Fruit fly (Drosophila melanogaster) whole organism, embryonic: Measurements from ENCODE around the gene CG14715.

ENCODE experiments used
- Asciz ChIP-seq: fragments of 200-800 bp; sonication (Bioruptor generic); optimal IDR thresholded peaks from 2 replicates; lab custom pipeline; 2017; ENCODE audit warnings: missing biosample characterization, mild to moderate bottlenecking, missing genetic modification characterization, missing genetic modification reagents
- Bgb ChIP-seq: fragments of 200-800 bp; sonication (Bioruptor generic); IDR thresholded peaks from 2 replicates; pipeline ENCODE4 v1.3.6; 2022; ENCODE audit warnings: missing biosample characterization, missing genetic modification characterization; ENCODE audit not compliant: partially characterized antibody
- CG1024 ChIP-seq: fragments of 200-800 bp; sonication (Bioruptor generic); IDR thresholded peaks from 2 replicates; pipeline ENCODE4 v1.3.6; 2022; ENCODE audit warnings: missing biosample characterization, missing genetic modification characterization
- CG10366 ChIP-seq: fragments of 200-800 bp; sonication (Bioruptor generic); IDR thresholded peaks from 2 replicates; pipeline ENCODE4 v1.3.6; 2022; ENCODE audit warnings: missing biosample characterization, missing genetic modification characterization
- CG10431 ChIP-seq: fragments of 200-800 bp; sonication (Bioruptor generic); optimal IDR thresholded peaks from 3 replicates; lab custom pipeline; 2018; ENCODE audit warnings: missing biosample characterization, mild to moderate bottlenecking, missing genetic modification characterization
- CG11093 ChIP-seq: fragments of 200-800 bp; sonication (Bioruptor generic); IDR thresholded peaks from 3 replicates; pipeline ENCODE4 v1.3.6; 2022; ENCODE audit warnings: missing biosample characterization, missing genetic modification characterization
- CG11504 ChIP-seq: fragments of 200-800 bp; sonication (Bioruptor generic); optimal IDR thresholded peaks from 3 replicates; lab custom pipeline; 2019; ENCODE audit warnings: missing biosample characterization, mild to moderate bottlenecking, missing genetic modification characterization, moderate library complexity
- CG12071 ChIP-seq: fragments of 200-800 bp; sonication (Bioruptor generic); optimal IDR thresholded peaks from 3 replicates; lab custom pipeline; 2018; ENCODE audit warnings: missing biosample characterization, mild to moderate bottlenecking, missing genetic modification characterization
- CG12155 ChIP-seq: fragments of 200-800 bp; sonication (Bioruptor generic); optimal IDR thresholded peaks from 3 replicates; lab custom pipeline; 2016; ENCODE audit warnings: missing biosample characterization, missing genetic modification characterization
- CG12299 ChIP-seq: fragments of 200-800 bp; sonication (Bioruptor generic); optimal IDR thresholded peaks from 2 replicates; lab custom pipeline; 2018; ENCODE audit warnings: missing biosample characterization, mild to moderate bottlenecking, missing genetic modification characterization
- CG1233 ChIP-seq: fragments of 200-800 bp; sonication (Bioruptor generic); optimal IDR thresholded peaks from 4 replicates; lab custom pipeline; 2018; ENCODE audit warnings: missing biosample characterization, mild to moderate bottlenecking, missing genetic modification characterization
- CG13424 ChIP-seq: fragments of 200-800 bp; sonication (Bioruptor generic); optimal IDR thresholded peaks from 2 replicates; lab custom pipeline; 2019; ENCODE audit warnings: missing biosample characterization, mild to moderate bottlenecking, missing genetic modification characterization, moderate library complexity
- CG14014 ChIP-seq: fragments of 200-800 bp; sonication (Bioruptor generic); IDR thresholded peaks from 2 replicates; pipeline ENCODE4 v1.3.6; 2022; ENCODE audit warnings: missing biosample characterization, missing genetic modification characterization
- CG14441 ChIP-seq: fragments of 200-800 bp; sonication (Bioruptor generic); IDR thresholded peaks from 2 replicates; pipeline ENCODE4 v1.3.6; 2022; ENCODE audit warnings: missing biosample characterization, missing genetic modification characterization
- CG17186 ChIP-seq: fragments of 200-800 bp; sonication (Bioruptor generic); optimal IDR thresholded peaks from 3 replicates; lab custom pipeline; 2017; ENCODE audit warnings: missing biosample characterization, missing genetic modification reagents, missing genetic modification characterization
- CG17328 ChIP-seq: fragments of 200-800 bp; sonication (Bioruptor generic); IDR thresholded peaks from 2 replicates; pipeline ENCODE4 v1.3.6; 2022; ENCODE audit warnings: missing biosample characterization, missing genetic modification characterization
- CG18011 ChIP-seq: fragments of 200-800 bp; sonication (Bioruptor generic); optimal IDR thresholded peaks from 2 replicates; lab custom pipeline; 2017; ENCODE audit warnings: missing biosample characterization, missing genetic modification characterization, mild to moderate bottlenecking, moderate library complexity, missing genotype
- CG18599 ChIP-seq: fragments of 200-800 bp; sonication (Bioruptor generic); optimal IDR thresholded peaks from 3 replicates; lab custom pipeline; 2017; ENCODE audit warnings: missing biosample characterization, missing genetic modification characterization, mild to moderate bottlenecking, moderate library complexity, missing genetic modification reagents
- CG31365 ChIP-seq: fragments of 200-800 bp; sonication (Bioruptor generic); optimal IDR thresholded peaks from 2 replicates; lab custom pipeline; 2018; ENCODE audit warnings: missing biosample characterization, mild to moderate bottlenecking, missing genetic modification characterization
- CG3407 ChIP-seq: fragments of 200-800 bp; sonication (Bioruptor generic); optimal IDR thresholded peaks from 2 replicates; lab custom pipeline; 2018; ENCODE audit warnings: missing biosample characterization, mild to moderate bottlenecking, missing genetic modification characterization
- CG8388 ChIP-seq: fragments of 200-800 bp; sonication (Bioruptor generic); optimal IDR thresholded peaks from 2 replicates; lab custom pipeline; 2019; ENCODE audit warnings: missing biosample characterization, mild to moderate bottlenecking, missing genetic modification characterization, moderate library complexity
- CHES-1-like ChIP-seq: fragments of 200-800 bp; sonication (Bioruptor generic); optimal IDR thresholded peaks from 2 replicates; lab custom pipeline; 2016; ENCODE audit warnings: missing biosample characterization, missing genetic modification characterization
- Camta ChIP-seq: fragments of 200-800 bp; sonication (Bioruptor generic); optimal IDR thresholded peaks from 2 replicates; lab custom pipeline; 2016; ENCODE audit warnings: missing biosample characterization, missing genetic modification characterization
- HLHmδ ChIP-seq: fragments of 200-800 bp; sonication (Bioruptor generic); optimal IDR thresholded peaks from 2 replicates; lab custom pipeline; 2018; ENCODE audit warnings: missing biosample characterization, mild to moderate bottlenecking, missing genetic modification characterization, moderate library complexity
- HmgZ ChIP-seq: fragments of 200-800 bp; sonication (Bioruptor generic); optimal IDR thresholded peaks from 2 replicates; lab custom pipeline; 2018; ENCODE audit warnings: missing biosample characterization, mild to moderate bottlenecking, missing genetic modification characterization
- Hr3 ChIP-seq: fragments of 200-800 bp; sonication (Bioruptor generic); optimal IDR thresholded peaks from 3 replicates; lab custom pipeline; 2016; ENCODE audit warnings: missing biosample characterization, missing genetic modification characterization
- Hr51 ChIP-seq, 2 experiments: fragments of 200-800 bp; sonication (Bioruptor generic); optimal IDR thresholded peaks; 2 replicates in 1 of 2; 3 replicates in 1 of 2; lab custom pipeline; 2016 to 2018; ENCODE audit warnings: missing biosample characterization in 2 of 2, missing genetic modification characterization in 2 of 2, mild to moderate bottlenecking in 1 of 2, moderate library complexity in 1 of 2
- Optix ChIP-seq: fragments of 200-800 bp; sonication (Bioruptor generic); IDR thresholded peaks from 3 replicates; pipeline ENCODE4 v1.3.6; 2022; ENCODE audit warnings: missing biosample characterization, missing genetic modification characterization
- Sry-β ChIP-seq: fragments of 200-800 bp; sonication (Bioruptor generic); optimal IDR thresholded peaks from 2 replicates; lab custom pipeline; 2018; ENCODE audit warnings: missing biosample characterization, mild to moderate bottlenecking, missing genetic modification characterization, moderate library complexity
- aop ChIP-seq: fragments of 200-800 bp; sonication (Bioruptor generic); IDR thresholded peaks from 2 replicates; pipeline ENCODE4 v1.3.6; 2022; ENCODE audit warnings: missing biosample characterization, missing genetic modification characterization
- br ChIP-seq: fragments of >200 bp; optimal IDR thresholded peaks from 2 replicates; lab custom pipeline; 2017
- cg ChIP-seq: fragments of 200-800 bp; sonication (Bioruptor generic); optimal IDR thresholded peaks from 3 replicates; lab custom pipeline; 2019; ENCODE audit warnings: missing biosample characterization, mild to moderate bottlenecking, missing genetic modification characterization, moderate library complexity
- ci ChIP-seq: fragments of 200-800 bp; sonication (Bioruptor generic); IDR thresholded peaks from 3 replicates; pipeline ENCODE4 v1.3.6; 2022; ENCODE audit warnings: missing biosample characterization, missing genetic modification characterization
- disco-r ChIP-seq: fragments of 200-800 bp; sonication (Bioruptor generic); optimal IDR thresholded peaks from 2 replicates; lab custom pipeline; 2016; ENCODE audit warnings: missing biosample characterization, missing genetic modification characterization
- exex ChIP-seq: fragments of 200-800 bp; sonication (Bioruptor generic); optimal IDR thresholded peaks from 4 replicates; lab custom pipeline; 2018; ENCODE audit warnings: missing biosample characterization, mild to moderate bottlenecking, missing genetic modification characterization, moderate library complexity
- fd96Cb ChIP-seq: fragments of 200-800 bp; sonication (Bioruptor generic); optimal IDR thresholded peaks from 2 replicates; lab custom pipeline; 2018; ENCODE audit warnings: missing biosample characterization, mild to moderate bottlenecking, missing genetic modification characterization, moderate library complexity
- grau ChIP-seq: fragments of 200-800 bp; optimal IDR thresholded peaks from 3 replicates; lab custom pipeline; 2019; ENCODE audit warnings: missing biosample characterization, mild to moderate bottlenecking, missing genetic modification characterization, moderate library complexity
- her ChIP-seq: fragments of 200-800 bp; sonication (Bioruptor generic); optimal IDR thresholded peaks from 2 replicates; lab custom pipeline; 2016; ENCODE audit warnings: missing biosample characterization, missing genetic modification characterization
- hth ChIP-seq: fragments of >200 bp; optimal IDR thresholded peaks from 2 replicates; lab custom pipeline; 2017; ENCODE audit warnings: inconsistent platforms
- jing ChIP-seq: fragments of 200-800 bp; sonication (Bioruptor generic); optimal IDR thresholded peaks from 2 replicates; lab custom pipeline; 2018; ENCODE audit warnings: missing biosample characterization, mild to moderate bottlenecking, missing genetic modification characterization
- nom ChIP-seq: fragments of 200-800 bp; sonication (Bioruptor generic); optimal IDR thresholded peaks from 2 replicates; lab custom pipeline; 2017; ENCODE audit warnings: missing biosample characterization, missing genetic modification characterization, mild to moderate bottlenecking, moderate library complexity, missing genetic modification reagents
- pros ChIP-seq: fragments of 200-800 bp; sonication (Bioruptor generic); optimal IDR thresholded peaks from 3 replicates; lab custom pipeline; 2019; ENCODE audit warnings: missing biosample characterization, mild to moderate bottlenecking, missing genetic modification characterization, moderate library complexity
- sens-2 ChIP-seq: fragments of 200-800 bp; sonication (Bioruptor generic); IDR thresholded peaks from 2 replicates; pipeline ENCODE4 v1.3.6; 2022; ENCODE audit warnings: missing biosample characterization, missing genetic modification characterization
- slbo ChIP-seq: fragments of 200-800 bp; sonication (Bioruptor generic); IDR thresholded peaks from 2 replicates; pipeline ENCODE4 v1.3.6; 2022; ENCODE audit warnings: missing biosample characterization, missing genetic modification characterization
- sna ChIP-seq: fragments of 200-800 bp; sonication (Bioruptor generic); IDR thresholded peaks from 2 replicates; pipeline ENCODE4 v1.3.6; 2022; ENCODE audit warnings: missing biosample characterization, missing genetic modification characterization; ENCODE audit not compliant: partially characterized antibody
- stc ChIP-seq: fragments of 200-800 bp; sonication (Bioruptor generic); IDR thresholded peaks from 2 replicates; pipeline ENCODE4 v1.3.6; 2022; ENCODE audit warnings: missing biosample characterization, missing genetic modification characterization
- tgo ChIP-seq: fragments of 200-800 bp; sonication (Bioruptor generic); IDR thresholded peaks from 3 replicates; pipeline ENCODE4 v1.3.6; 2022; ENCODE audit warnings: missing biosample characterization, missing genetic modification characterization
- tio ChIP-seq: fragments of 200-800 bp; sonication (Bioruptor generic); optimal IDR thresholded peaks from 2 replicates; lab custom pipeline; 2017; ENCODE audit warnings: missing biosample characterization, missing genetic modification characterization, inconsistent platforms
- trem ChIP-seq: fragments of 200-800 bp; optimal IDR thresholded peaks from 3 replicates; lab custom pipeline; 2019; ENCODE audit warnings: missing biosample characterization, mild to moderate bottlenecking, missing genetic modification characterization, moderate library complexity
- ttk ChIP-seq: fragments of 200-800 bp; sonication (Bioruptor generic); IDR thresholded peaks from 2 replicates; pipeline ENCODE4 v2.1.2; 2022; ENCODE audit warnings: missing biosample characterization, missing genetic modification characterization
- unc-4 ChIP-seq: fragments of 200-800 bp; sonication (Bioruptor generic); IDR thresholded peaks from 2 replicates; pipeline ENCODE4 v1.3.6; 2022; ENCODE audit warnings: missing biosample characterization, missing genetic modification characterization; ENCODE audit not compliant: partially characterized antibody
- yki ChIP-seq: fragments of >200 bp; optimal IDR thresholded peaks from 3 replicates; lab custom pipeline; 2018

CG14715 gene

DNA sequence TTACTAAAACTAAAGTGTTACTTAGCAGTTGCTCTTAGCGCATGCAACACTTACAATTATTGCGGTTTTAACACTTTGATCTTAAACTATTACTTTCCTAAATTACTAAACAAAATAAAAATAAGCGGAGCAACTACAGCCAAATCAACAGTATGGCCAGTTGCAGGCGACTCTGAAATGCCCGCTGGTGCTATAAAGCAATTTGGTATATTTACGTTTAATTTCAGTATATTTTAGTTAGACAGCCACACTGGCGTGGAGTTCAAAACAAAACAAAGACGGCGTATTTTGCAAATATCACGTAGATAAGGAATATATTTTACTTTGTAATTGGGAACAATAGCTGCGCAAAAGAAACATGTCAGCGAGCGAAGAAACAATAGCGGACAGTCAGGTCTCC lies 5.5 kb downstream of the CG14715 start, which contains the start of the genes Taf12 and Ho (continued):
- no peak for TF ChIP-seq CG8388
- TF ChIP-seq Hr3, result no peak
- TF ChIP-seq CG12299 (tag; lab: Kevin White, UChicago), result no peak
- peak; percentile 36 for TF ChIP-seq exex (tag; lab: Kevin White, UChicago)
- TF ChIP-seq CG13424 (tag; lab: Kevin White, UChicago), result no peak
- peak; percentile 28 for TF ChIP-seq grau (tag; lab: Kevin White, UChicago)
- no peak for TF ChIP-seq Asciz
- peak; percentile 42 for TF ChIP-seq HmgZ (tag; lab: Kevin White, UChicago)
- TF ChIP-seq jing (GFP tag; lab: Kevin White, UChicago), result no peak
- TF ChIP-seq CG31365 (tag; lab: Kevin White, UChicago), result no peak
- no peak for TF ChIP-seq CG17328
- no peak for TF ChIP-seq HLHmδ
- peak; percentile 1 for TF ChIP-seq CG17186
- TF ChIP-seq CG12071 (GFP tag; lab: Kevin White, UChicago), result no peak
- 0 out of 2 replicates have a peak, but pooled peaks have one; percentile 28 for TF ChIP-seq unc-4
- TF ChIP-seq Sry-β (GFP tag; lab: Kevin White, UChicago), result no peak
- TF ChIP-seq ttk, result no peak
- TF ChIP-seq trem (tag; lab: Kevin White, UChicago), result peak; percentile 72
- TF ChIP-seq pros (GFP tag; lab: Kevin White, UChicago), result no peak
- TF ChIP-seq fd96Cb (tag; lab: Kevin White, UChicago), result no peak
- no peak for TF ChIP-seq br (lab: Kevin White, UChicago)
- TF ChIP-seq CG3407, result no peak
- TF ChIP-seq tio, result no peak
- no peak for TF ChIP-seq sens-2 (GFP tag; lab: Robert Waterston, UW)
- no peak for TF ChIP-seq hth
- TF ChIP-seq Bgb (GFP tag; lab: Robert Waterston, UW), result no peak
- TF ChIP-seq CG10366 (GFP tag; lab: Robert Waterston, UW), result no peak
- no peak for TF ChIP-seq CG12155
- 0 out of 2 replicates have a peak, but pooled peaks have one; percentile 7 for TF ChIP-seq stc (GFP tag; lab: Robert Waterston, UW)
- TF ChIP-seq CG11093 (GFP tag; lab: Robert Waterston, UW), result no peak
- TF ChIP-seq nom (GFP tag; lab: Kevin White, UChicago), result no peak
- TF ChIP-seq CG1024 (GFP tag; lab: Robert Waterston, UW), result no peak
- TF ChIP-seq ci (GFP tag; lab: Robert Waterston, UW), result peak; percentile 42; the same call in 1 of the 3 replicates
- no peak for TF ChIP-seq Hr51 (GFP tag; optimal IDR thresholded peaks at IDR 0.05; lab: Kevin White, UChicago)
- TF ChIP-seq CG10431, result no peak
- no peak for TF ChIP-seq CG14014 (GFP tag; lab: Robert Waterston, UW)
- TF ChIP-seq Camta (GFP tag; lab: Kevin White, UChicago), result no peak
- no peak for TF ChIP-seq CG18011 (GFP tag; lab: Kevin White, UChicago)
- TF ChIP-seq CG1233 (GFP tag; lab: Kevin White, UChicago), result no peak
- TF ChIP-seq her, result no peak
- TF ChIP-seq aop (GFP tag; lab: Robert Waterston, UW), result no peak
- TF ChIP-seq CG18599, result no peak
- no peak for TF ChIP-seq sna (GFP tag; lab: Robert Waterston, UW)
- TF ChIP-seq CG11504, result peak; percentile 31
- peak; percentile 36 for TF ChIP-seq CHES-1-like (GFP tag; lab: Kevin White, UChicago)
- no peak for TF ChIP-seq disco-r
- no peak for TF ChIP-seq yki (lab: Kevin White, UChicago)
- TF ChIP-seq cg, result no peak
- TF ChIP-seq tgo (GFP tag; lab: Robert Waterston, UW), result no peak
- TF ChIP-seq slbo (GFP tag; lab: Robert Waterston, UW), result no peak
- no peak for TF ChIP-seq CG14441 (GFP tag; lab: Robert Waterston, UW)
- TF ChIP-seq Optix (GFP tag; lab: Robert Waterston, UW), result no peak
